Fruit fly (Drosophila melanogaster) whole organism, wandering third instar larva: ENCODE measurements around the gene aub.

Source experiments
- Abd-B ChIP-seq: fragments of >200 bp; optimal IDR thresholded peaks from 2 replicates; lab custom pipeline; 2017; ENCODE audit warnings: missing biosample characterization, missing genetic modification characterization
- CG32264 ChIP-seq: fragments of 200-800 bp; sonication (Bioruptor generic); optimal IDR thresholded peaks from 2 replicates; lab custom pipeline; 2016; ENCODE audit warnings: missing biosample characterization, missing genetic modification characterization
- CG9705 ChIP-seq: fragments of 200-800 bp; sonication (Bioruptor generic); optimal IDR thresholded peaks from 2 replicates; lab custom pipeline; 2018; ENCODE audit warnings: missing biosample characterization, mild to moderate bottlenecking, missing genetic modification characterization
- CrebA ChIP-seq: fragments of 200-800 bp; sonication (Bioruptor generic); optimal IDR thresholded peaks from 2 replicates; lab custom pipeline; 2016; ENCODE audit warnings: missing biosample characterization, mild to moderate bottlenecking, missing genetic modification characterization, borderline replicate concordance
- Dfd ChIP-seq: fragments of >200 bp; optimal IDR thresholded peaks from 2 replicates; lab custom pipeline; 2017; ENCODE audit warnings: missing biosample characterization, missing genetic modification characterization
- Dif ChIP-seq: fragments of 200-275, 200-300 bp; sonication (Bioruptor generic); optimal IDR thresholded peaks from 2 replicates; lab custom pipeline; 2018; ENCODE audit warnings: missing biosample characterization, missing genetic modification characterization; ENCODE audit not compliant: partially characterized antibody
- GATAd ChIP-seq: sonication (Bioruptor generic); optimal IDR thresholded peaks from 2 replicates; lab custom pipeline; 2016; ENCODE audit warnings: missing biosample characterization, missing genetic modification characterization
- HLH106 ChIP-seq: fragments of 200-800 bp; optimal IDR thresholded peaks from 3 replicates; lab custom pipeline; 2019; ENCODE audit warnings: missing biosample characterization, mild to moderate bottlenecking, missing genetic modification characterization, moderate library complexity
- Hnf4 ChIP-seq: fragments of 200-800 bp; sonication (Bioruptor generic); optimal IDR thresholded peaks from 2 replicates; lab custom pipeline; 2016; ENCODE audit warnings: missing biosample characterization, mild to moderate bottlenecking, missing genetic modification characterization
- Hr78 ChIP-seq: fragments of >200 bp; optimal IDR thresholded peaks from 2 replicates; lab custom pipeline; 2017; ENCODE audit warnings: missing biosample characterization, missing genetic modification characterization
- Hr83 ChIP-seq: fragments of 200-300 bp; sonication (Bioruptor generic); optimal IDR thresholded peaks from 2 replicates; lab custom pipeline; 2016; ENCODE audit warnings: missing biosample characterization, mild to moderate bottlenecking, missing genetic modification characterization, moderate library complexity; ENCODE audit not compliant: poor library complexity, severe bottlenecking
- Jra ChIP-seq: sonication (Bioruptor generic); optimal IDR thresholded peaks from 2 replicates; lab custom pipeline; 2016; ENCODE audit warnings: missing biosample characterization, missing genetic modification characterization
- Mio ChIP-seq: sonication (Bioruptor generic); optimal IDR thresholded peaks from 2 replicates; lab custom pipeline; 2016; ENCODE audit warnings: missing biosample characterization, missing genetic modification characterization
- Myc ChIP-seq: fragments of >200 bp; optimal IDR thresholded peaks from 2 replicates; lab custom pipeline; 2017
- N ChIP-seq: fragments of >200 bp; optimal IDR thresholded peaks from 2 replicates; lab custom pipeline; 2018; ENCODE audit warnings: missing biosample characterization, missing external identifiers, missing genetic modification characterization
- OdsH ChIP-seq: fragments of 200-800 bp; sonication (Bioruptor generic); optimal IDR thresholded peaks from 2 replicates; lab custom pipeline; 2016; ENCODE audit warnings: missing biosample characterization, mild to moderate bottlenecking, missing genetic modification characterization
- Rel ChIP-seq, 2 experiments: fragments of 200-800 bp; sonication (Bioruptor generic) in 1 of 2; optimal IDR thresholded peaks; 2 replicates in 1 of 2; 3 replicates in 1 of 2; lab custom pipeline; 2016 to 2019; ENCODE audit warnings: mild to moderate bottlenecking in 2 of 2, missing biosample characterization in 2 of 2, missing genetic modification characterization in 2 of 2, moderate library complexity in 1 of 2
- Sp1 ChIP-seq: fragments of 200-800 bp; sonication (Bioruptor generic); optimal IDR thresholded peaks from 3 replicates; lab custom pipeline; 2019; ENCODE audit warnings: missing biosample characterization, mild to moderate bottlenecking, missing genetic modification characterization, moderate library complexity
- Vsx2 ChIP-seq: fragments of 200-300, 225-300 bp; sonication (Bioruptor generic); optimal IDR thresholded peaks from 2 replicates; lab custom pipeline; 2018; ENCODE audit warnings: missing biosample characterization, missing genetic modification characterization; ENCODE audit not compliant: partially characterized antibody
- br ChIP-seq: fragments of 200-800 bp; sonication (Bioruptor generic); optimal IDR thresholded peaks from 2 replicates; lab custom pipeline; 2016; ENCODE audit warnings: missing biosample characterization, missing genetic modification characterization
- brk ChIP-seq: fragments of 200-800 bp; sonication (Bioruptor generic); optimal IDR thresholded peaks from 2 replicates; lab custom pipeline; 2016; ENCODE audit warnings: missing biosample characterization, mild to moderate bottlenecking, missing genetic modification characterization
- dl ChIP-seq, 2 experiments: fragments of 175-275, 200-275 bp in 1 of 2; fragments of 200-275 bp in 1 of 2; sonication (Bioruptor generic); optimal IDR thresholded peaks; lab custom pipeline; 2018; ENCODE audit warnings: mild to moderate bottlenecking in 2 of 2, missing biosample characterization in 2 of 2, missing genetic modification characterization in 2 of 2, moderate library complexity in 2 of 2; ENCODE audit not compliant: partially characterized antibody in 2 of 2, insufficient read depth in 1 of 2
- dmrt93B ChIP-seq: fragments of 200-800 bp; sonication (Bioruptor generic); optimal IDR thresholded peaks from 2 replicates; lab custom pipeline; 2018; ENCODE audit warnings: missing biosample characterization, mild to moderate bottlenecking, missing genetic modification characterization
- dsf ChIP-seq: sonication (Bioruptor generic); optimal IDR thresholded peaks from 2 replicates; lab custom pipeline; 2016; ENCODE audit warnings: missing biosample characterization, missing genetic modification characterization, borderline replicate concordance
- ey ChIP-seq: fragments of 200-800 bp; sonication (Bioruptor generic); optimal IDR thresholded peaks from 2 replicates; lab custom pipeline; 2016; ENCODE audit warnings: missing biosample characterization, missing genetic modification characterization
- foxo ChIP-seq, 2 experiments: fragments of 200-800 bp; sonication (Bioruptor generic); optimal IDR thresholded peaks; 2 replicates in 1 of 2; 3 replicates in 1 of 2; lab custom pipeline; 2016 to 2017; ENCODE audit warnings: missing biosample characterization in 2 of 2, missing genetic modification characterization in 2 of 2
- fru ChIP-seq: fragments of 200-800 bp; sonication (Bioruptor generic); optimal IDR thresholded peaks from 3 replicates; lab custom pipeline; 2016; ENCODE audit warnings: missing biosample characterization, mild to moderate bottlenecking, missing genetic modification characterization
- h ChIP-seq: fragments of 200-800 bp; sonication (Bioruptor generic); optimal IDR thresholded peaks from 3 replicates; lab custom pipeline; 2016; ENCODE audit warnings: missing biosample characterization, mild to moderate bottlenecking, missing genetic modification characterization
- jim ChIP-seq: fragments of 175-275, 200-325 bp; sonication (Bioruptor generic); optimal IDR thresholded peaks from 2 replicates; lab custom pipeline; 2016; ENCODE audit warnings: missing biosample characterization, mild to moderate bottlenecking, missing genetic modification characterization
- lola ChIP-seq: fragments of >200 bp; optimal IDR thresholded peaks from 2 replicates; lab custom pipeline; 2017; ENCODE audit warnings: missing biosample characterization, missing genetic modification characterization
- pan ChIP-seq: fragments of >200 bp; optimal IDR thresholded peaks from 2 replicates; lab custom pipeline; 2017
- psq ChIP-seq: fragments of 200-800 bp; sonication (Bioruptor generic); optimal IDR thresholded peaks from 3 replicates; lab custom pipeline; 2017; ENCODE audit warnings: missing biosample characterization, mild to moderate bottlenecking, missing genetic modification characterization, moderate library complexity
- rgr ChIP-seq: fragments of 200-800 bp; sonication (Bioruptor generic); optimal IDR thresholded peaks from 3 replicates; lab custom pipeline; 2016; ENCODE audit warnings: missing biosample characterization, mild to moderate bottlenecking, missing genetic modification characterization
- sage ChIP-seq: fragments of 200-800 bp; sonication (Bioruptor generic); optimal IDR thresholded peaks from 2 replicates; lab custom pipeline; 2016; ENCODE audit warnings: missing biosample characterization, mild to moderate bottlenecking, missing genetic modification characterization
- sv ChIP-seq: fragments of 200-800 bp; sonication (Bioruptor generic); optimal IDR thresholded peaks from 3 replicates; lab custom pipeline; 2016; ENCODE audit warnings: missing biosample characterization, missing genetic modification characterization
- tai ChIP-seq: sonication (Bioruptor generic); optimal IDR thresholded peaks from 2 replicates; lab custom pipeline; 2016; ENCODE audit warnings: missing biosample characterization, missing genetic modification characterization
- usp ChIP-seq: fragments of >200 bp; optimal IDR thresholded peaks from 2 replicates; lab custom pipeline; 2017; ENCODE audit warnings: missing biosample characterization, missing genetic modification characterization
- woc ChIP-seq: sonication (Bioruptor generic); optimal IDR thresholded peaks from 2 replicates; lab custom pipeline; 2016; ENCODE audit warnings: missing biosample characterization, mild to moderate bottlenecking, missing genetic modification characterization

Gene aub

dm6 chr2L:10988026-10988425 lies 13.2 kb downstream of the aub start:
- TF ChIP-seq Abd-B (GFP tag; lab: Kevin White, UChicago) = no peak
- no peak for TF ChIP-seq Jra (GFP tag; lab: Kevin White, UChicago)
- TF ChIP-seq Hr83 (GFP tag; lab: Kevin White, UChicago) = no peak
- no peak for TF ChIP-seq Rel (GFP tag; optimal IDR thresholded peaks at IDR 0.05; lab: Kevin White, UChicago)
- no peak for TF ChIP-seq Rel (tag; optimal IDR thresholded peaks at IDR 0.05; lab: Kevin White, UChicago)
- TF ChIP-seq usp (GFP tag; lab: Kevin White, UChicago) = no peak
- TF ChIP-seq Myc = no peak
- no peak for TF ChIP-seq Mio
- TF ChIP-seq N (GFP tag; lab: Kevin White, UChicago) = no peak
- TF ChIP-seq br = no peak
- no peak for TF ChIP-seq foxo (GFP tag; optimal IDR thresholded peaks at IDR 0.05; lab: Kevin White, UChicago)
- no peak for TF ChIP-seq fru (GFP tag; lab: Kevin White, UChicago)
- TF ChIP-seq dl (GFP tag; optimal IDR thresholded peaks at IDR 0.05; lab: Kevin White, UChicago; ENCODE audit: insufficient read depth in 1 of 2, partially characterized antibody in 2 of 2) = no peak
- no peak for TF ChIP-seq pan (lab: Kevin White, UChicago)
- TF ChIP-seq CrebA = no peak
- TF ChIP-seq Hr78 (GFP tag; lab: Kevin White, UChicago) = no peak
- TF ChIP-seq Dfd (GFP tag; lab: Kevin White, UChicago) = no peak
- no peak for TF ChIP-seq jim (GFP tag; lab: Kevin White, UChicago)
- TF ChIP-seq, all 38 proteins: peak for 0

- no peak for TF ChIP-seq CG9705 (GFP tag; lab: Kevin White, UChicago)
- TF ChIP-seq HLH106 (tag; lab: Kevin White, UChicago) = no peak
- TF ChIP-seq CrebA = no peak
- no peak for TF ChIP-seq dl (GFP tag; optimal IDR thresholded peaks at IDR 0.05; lab: Kevin White, UChicago; ENCODE audit: insufficient read depth in 1 of 2, partially characterized antibody in 2 of 2)
- no peak for TF ChIP-seq fru (GFP tag; lab: Kevin White, UChicago)
- TF ChIP-seq woc (GFP tag; lab: Kevin White, UChicago) = peak; percentile 28
- no peak for TF ChIP-seq usp (GFP tag; lab: Kevin White, UChicago)
- no peak for TF ChIP-seq jim (GFP tag; lab: Kevin White, UChicago)
- peak; percentile 67 for TF ChIP-seq brk (GFP tag; lab: Kevin White, UChicago)
- TF ChIP-seq Rel (GFP tag; optimal IDR thresholded peaks at IDR 0.05; lab: Kevin White, UChicago) = no peak
- TF ChIP-seq Rel (tag; optimal IDR thresholded peaks at IDR 0.05; lab: Kevin White, UChicago) = peak; percentile 47
- TF ChIP-seq ey (GFP tag; lab: Kevin White, UChicago) = peak; percentile 44
- TF ChIP-seq rgr (GFP tag; lab: Kevin White, UChicago) = no peak
- TF ChIP-seq pan (lab: Kevin White, UChicago) = no peak
- no peak for TF ChIP-seq lola (GFP tag; lab: Kevin White, UChicago)
- no peak for TF ChIP-seq Abd-B (GFP tag; lab: Kevin White, UChicago)
- TF ChIP-seq CG32264 = no peak
- no peak for TF ChIP-seq Hr83 (GFP tag; lab: Kevin White, UChicago)
- no peak for TF ChIP-seq N (GFP tag; lab: Kevin White, UChicago)
- no peak for TF ChIP-seq GATAd (GFP tag; lab: Kevin White, UChicago)
- no peak for TF ChIP-seq Mio
- no peak for TF ChIP-seq Myc
- peak; percentile 57 for TF ChIP-seq tai (GFP tag; lab: Kevin White, UChicago)
- TF ChIP-seq dmrt93B = no peak
- no peak for TF ChIP-seq br
- no peak for TF ChIP-seq sage (GFP tag; lab: Kevin White, UChicago)
- no peak for TF ChIP-seq Hnf4 (GFP tag; lab: Kevin White, UChicago)
- TF ChIP-seq Hr78 (GFP tag; lab: Kevin White, UChicago) = no peak
- TF ChIP-seq foxo (GFP tag; optimal IDR thresholded peaks at IDR 0.05; lab: Kevin White, UChicago) = no peak
- peak; percentile 50 for TF ChIP-seq sv (GFP tag; lab: Kevin White, UChicago)
- TF ChIP-seq h (GFP tag; lab: Kevin White, UChicago) = no peak
- peak; percentile 50 for TF ChIP-seq OdsH (GFP tag; lab: Kevin White, UChicago)
- TF ChIP-seq dsf = no peak
- TF ChIP-seq Dfd (GFP tag; lab: Kevin White, UChicago) = no peak
- TF ChIP-seq Sp1 = no peak
- peak; percentile 61 for TF ChIP-seq Dif (GFP tag; lab: Kevin White, UChicago)
- peak; percentile 93 for TF ChIP-seq Vsx2 (GFP tag; lab: Kevin White, UChicago)
- peak; percentile 49 for TF ChIP-seq psq (GFP tag; lab: Kevin White, UChicago)
- TF ChIP-seq Jra (GFP tag; lab: Kevin White, UChicago) = no peak
Measured at dm6 chr2L:10987370-10987853, 13.9 kb downstream of the aub start, which contains the start of the genes piwi and CG12253. Gene piwi (minus strand): TSS chr2L:10987420. Gene CG12253 (plus strand): TSS chr2L:10987806.
